Worm (Caenorhabditis elegans) whole organism, L2 larva: Measurements from ENCODE around the gene C40H1.7.

Experiments used
- F13H6.1 ChIP-seq: sonication (generic microtip); optimal IDR thresholded peaks from 2 replicates; lab custom pipeline; 2016; ENCODE audit warnings: missing genetic modification characterization, missing compliant biosample characterization
- R02D3.7 ChIP-seq: fragments of 150-350 bp; optimal IDR thresholded peaks from 2 replicates; lab custom pipeline; 2014; ENCODE audit warnings: missing biosample characterization, missing genetic modification characterization
- Y55F3AM.14 ChIP-seq: fragments of 200-800 bp; sonication (Bioruptor generic); optimal IDR thresholded peaks from 2 replicates; lab custom pipeline; 2018; ENCODE audit warnings: mild to moderate bottlenecking, missing genetic modification characterization, missing compliant biosample characterization
- ZK546.5 ChIP-seq: sonication (generic microtip); optimal IDR thresholded peaks from 2 replicates; lab custom pipeline; 2017; ENCODE audit warnings: missing biosample characterization, missing genetic modification characterization
- alr-1 ChIP-seq: fragments of 150-350 bp; optimal IDR thresholded peaks from 2 replicates; lab custom pipeline; 2014; ENCODE audit warnings: missing biosample characterization, missing genetic modification characterization
- aly-2 ChIP-seq: fragments of 150-350 bp; optimal IDR thresholded peaks from 2 replicates; lab custom pipeline; 2014; ENCODE audit warnings: missing biosample characterization, missing genetic modification characterization
- ama-1 ChIP-seq: fragments of 150-350 bp; optimal IDR thresholded peaks from 2 replicates; lab custom pipeline; 2018; ENCODE audit warnings: inconsistent platforms
- blmp-1 ChIP-seq: sonication (generic microtip); optimal IDR thresholded peaks from 2 replicates; lab custom pipeline; 2017; ENCODE audit warnings: missing genetic modification characterization, mild to moderate bottlenecking, missing compliant biosample characterization, antibody characterized with exemption, moderate library complexity; ENCODE audit not compliant: insufficient read depth
- ceh-16 ChIP-seq: fragments of 150-350 bp; optimal IDR thresholded peaks from 2 replicates; lab custom pipeline; 2014; ENCODE audit warnings: missing biosample characterization, missing genetic modification characterization
- ceh-82 ChIP-seq: fragments of 150-350 bp; optimal IDR thresholded peaks from 2 replicates; lab custom pipeline; 2014; ENCODE audit warnings: missing biosample characterization, missing genetic modification characterization
- crh-2 ChIP-seq: sonication (generic microtip); optimal IDR thresholded peaks from 2 replicates; lab custom pipeline; 2017; ENCODE audit warnings: missing biosample characterization, missing genetic modification characterization
- dmd-4 ChIP-seq: sonication (generic microtip); optimal IDR thresholded peaks from 2 replicates; lab custom pipeline; 2017; ENCODE audit warnings: missing biosample characterization, missing genetic modification characterization
- elt-1 ChIP-seq: fragments of 150-350 bp; optimal IDR thresholded peaks from 2 replicates; lab custom pipeline; 2014; ENCODE audit warnings: missing biosample characterization, missing genetic modification characterization
- elt-3 ChIP-seq: sonication (generic microtip); optimal IDR thresholded peaks from 2 replicates; lab custom pipeline; 2017; ENCODE audit warnings: missing biosample characterization, missing genetic modification characterization
- fos-1 ChIP-seq: fragments of 150-350 bp; optimal IDR thresholded peaks from 2 replicates; lab custom pipeline; 2014; ENCODE audit warnings: missing biosample characterization, missing genetic modification characterization
- gmeb-1 ChIP-seq: fragments of 150-350 bp; optimal IDR thresholded peaks from 2 replicates; lab custom pipeline; 2014; ENCODE audit warnings: missing biosample characterization, missing genetic modification characterization
- lin-13 ChIP-seq: fragments of 150-350 bp; optimal IDR thresholded peaks from 2 replicates; lab custom pipeline; 2014; ENCODE audit warnings: missing biosample characterization, missing genetic modification reagents, missing genetic modification characterization
- lsy-2 ChIP-seq, 2 experiments: fragments of 150-350 bp in 1 of 2; sonication (generic microtip) in 1 of 2; optimal IDR thresholded peaks; 2 replicates each; lab custom pipeline; 2014 to 2017; ENCODE audit warnings: missing biosample characterization in 2 of 2, missing genetic modification characterization in 2 of 2
- mab-5 ChIP-seq: fragments of 150-350 bp; optimal IDR thresholded peaks from 2 replicates; lab custom pipeline; 2014; ENCODE audit warnings: missing biosample characterization, missing genetic modification characterization
- nhr-10 ChIP-seq: sonication (generic microtip); optimal IDR thresholded peaks from 2 replicates; lab custom pipeline; 2017; ENCODE audit warnings: missing biosample characterization, missing genetic modification characterization
- nhr-11 ChIP-seq: fragments of 150-350 bp; optimal IDR thresholded peaks from 2 replicates; lab custom pipeline; 2014; ENCODE audit warnings: missing biosample characterization, missing genetic modification characterization
- nhr-129 ChIP-seq: fragments of 150-350 bp; optimal IDR thresholded peaks from 2 replicates; lab custom pipeline; 2014; ENCODE audit warnings: missing biosample characterization, missing genetic modification characterization
- nhr-21 ChIP-seq: fragments of 150-350 bp; optimal IDR thresholded peaks from 2 replicates; lab custom pipeline; 2014; ENCODE audit warnings: missing biosample characterization, missing genetic modification characterization
- nhr-237 ChIP-seq: fragments of 150-350 bp; optimal IDR thresholded peaks from 2 replicates; lab custom pipeline; 2014; ENCODE audit warnings: missing biosample characterization, missing genetic modification characterization
- nhr-25 ChIP-seq: fragments of 150-350 bp; sonication (generic microtip); optimal IDR thresholded peaks from 3 replicates; lab custom pipeline; 2014; ENCODE audit warnings: missing biosample characterization, missing genetic modification characterization
- nhr-6 ChIP-seq: fragments of 150-350 bp; optimal IDR thresholded peaks from 2 replicates; lab custom pipeline; 2014; ENCODE audit warnings: missing biosample characterization, missing genetic modification characterization
- nhr-77 ChIP-seq: fragments of 150-350 bp; optimal IDR thresholded peaks from 2 replicates; lab custom pipeline; 2014; ENCODE audit warnings: missing biosample characterization, missing genetic modification characterization
- peb-1 ChIP-seq: fragments of 150-350 bp; optimal IDR thresholded peaks from 2 replicates; lab custom pipeline; 2014; ENCODE audit warnings: missing biosample characterization, missing genetic modification characterization
- skn-1 ChIP-seq: sonication (generic microtip); optimal IDR thresholded peaks from 2 replicates; lab custom pipeline; 2017; ENCODE audit warnings: missing biosample characterization, missing genetic modification characterization
- sma-3 ChIP-seq: sonication (generic microtip); optimal IDR thresholded peaks from 2 replicates; lab custom pipeline; 2016; ENCODE audit warnings: missing genetic modification reagents, missing genetic modification characterization, missing compliant biosample characterization
- sma-9 ChIP-seq, 2 experiments: fragments of 150-350 bp in 1 of 2; sonication (generic microtip) in 1 of 2; optimal IDR thresholded peaks; 2 replicates each; lab custom pipeline; 2014 to 2016; ENCODE audit warnings: missing genetic modification characterization in 2 of 2, mild to moderate bottlenecking in 1 of 2, missing biosample characterization in 1 of 2, missing compliant biosample characterization in 1 of 2, missing genetic modification reagents in 1 of 2, moderate library complexity in 1 of 2
- unc-62 ChIP-seq: fragments of 150-350 bp; optimal IDR thresholded peaks from 2 replicates; lab custom pipeline; 2014; ENCODE audit warnings: missing biosample characterization, missing genetic modification reagents, missing genetic modification characterization
- zag-1 ChIP-seq: fragments of 150-350 bp; optimal IDR thresholded peaks from 2 replicates; lab custom pipeline; 2014; ENCODE audit warnings: missing biosample characterization, missing genetic modification characterization
- ztf-1 ChIP-seq: fragments of 200-800 bp; sonication (Bioruptor generic); conservative IDR thresholded peaks from 2 replicates; pipeline ENCODE4 v1.3.6; 2022; ENCODE audit warnings: missing genetic modification characterization, missing compliant biosample characterization
- ztf-11 ChIP-seq: sonication (generic microtip); optimal IDR thresholded peaks from 2 replicates; lab custom pipeline; 2017; ENCODE audit warnings: missing biosample characterization, missing genetic modification characterization

Gene C40H1.7

ce11 chrIII:9319641-9320040 lies 5.2 kb upstream of the C40H1.7 start, which contains the start of gene C40H1.9:
Gene C40H1.9, plus strand, starts transcription at chrIII:9319941.
- TF ChIP-seq crh-2 (tag; lab: Kevin White, UChicago) (no peak), nhr-6 (tag; lab: Kevin White, UChicago) (no peak), aly-2 (no peak), ztf-1 (no peak), sma-9 (GFP tag; optimal IDR thresholded peaks at IDR 0.05; lab: Kevin White, UChicago) (no peak), sma-9 (tag; optimal IDR thresholded peaks at IDR 0.05; lab: Kevin White, UChicago) (no peak), ztf-11 (no peak), nhr-21 (tag; lab: Kevin White, UChicago) (no peak), nhr-129 (no peak)
- TF ChIP-seq, all 48 proteins: peak for 0

ce11 chrIII:9322010-9322409 lies 2.8 kb upstream of the C40H1.7 start, which contains the start of gene cpb-1:
Gene cpb-1, plus strand, starts transcription at chrIII:9322310.
- TF ChIP-seq unc-62 (GFP tag; lab: Kevin White, UChicago) (no peak), ztf-11 (no peak), Y55F3AM.14 (GFP tag; lab: Kevin White, UChicago) (no peak), nhr-11 (tag; lab: Kevin White, UChicago) (no peak), ceh-82 (no peak), fos-1 (tag; lab: Kevin White, UChicago) (no peak), elt-1 (no peak), blmp-1 (no peak), nhr-25 (tag; lab: Kevin White, UChicago) (no peak), nhr-129 (no peak), ZK546.5 (tag; lab: Kevin White, UChicago) (no peak), sma-3 (GFP tag; lab: Kevin White, UChicago) (no peak), ceh-16 (no peak), ama-1 (lab: Kevin White, UChicago) (no peak), skn-1 (tag; lab: Kevin White, UChicago) (no peak), crh-2 (tag; lab: Kevin White, UChicago) (no peak), zag-1 (tag; lab: Kevin White, UChicago) (no peak), mab-5 (tag; lab: Kevin White, UChicago) (no peak), alr-1 (tag; lab: Kevin White, UChicago) (no peak)

- TF ChIP-seq nhr-237 (tag; lab: Kevin White, UChicago) (no peak), aly-2 (no peak), sma-3 (GFP tag; lab: Kevin White, UChicago) (peak; percentile 34), fos-1 (tag; lab: Kevin White, UChicago) (peak; percentile 93), gmeb-1 (tag; lab: Kevin White, UChicago) (peak; percentile 44), sma-9 (GFP tag; optimal IDR thresholded peaks at IDR 0.05; lab: Kevin White, UChicago) (peak; percentile 72), sma-9 (tag; optimal IDR thresholded peaks at IDR 0.05; lab: Kevin White, UChicago) (no peak), F13H6.1 (tag; lab: Kevin White, UChicago) (peak; percentile 12), mab-5 (tag; lab: Kevin White, UChicago) (no peak), lin-13 (GFP tag; lab: Kevin White, UChicago) (no peak), skn-1 (tag; lab: Kevin White, UChicago) (no peak), peb-1 (no peak), R02D3.7 (tag; lab: Kevin White, UChicago) (no peak), crh-2 (tag; lab: Kevin White, UChicago) (peak; percentile 87), dmd-4 (tag; lab: Kevin White, UChicago) (no peak), nhr-10 (no peak), unc-62 (GFP tag; lab: Kevin White, UChicago) (no peak)
- TF ChIP-seq, all 48 proteins: peak for 6
These were observed 1.7 kb downstream of the C40H1.7 start for ce11 chrIII:9326528-9326927.

- TF ChIP-seq ceh-82 (no peak), ama-1 (lab: Kevin White, UChicago) (no peak), alr-1 (tag; lab: Kevin White, UChicago) (no peak), dmd-4 (tag; lab: Kevin White, UChicago) (no peak), nhr-10 (no peak), nhr-77 (tag; lab: Kevin White, UChicago) (no peak), zag-1 (tag; lab: Kevin White, UChicago) (no peak)
These were observed 3.1 kb downstream of the C40H1.7 start for ce11 chrIII:9327910-9328309.

- TF ChIP-seq lsy-2 (tag; optimal IDR thresholded peaks at IDR 0.05; lab: Kevin White, UChicago): peak in 1 of 2 experiments; percentile 13
- TF ChIP-seq nhr-129: peak; percentile 73
- no peak for TF ChIP-seq F13H6.1 (tag; lab: Kevin White, UChicago)
- TF ChIP-seq Y55F3AM.14 (GFP tag; lab: Kevin White, UChicago): no peak
- no peak for TF ChIP-seq blmp-1
- no peak for TF ChIP-seq aly-2
- no peak for TF ChIP-seq elt-3 (tag; lab: Kevin White, UChicago)
- no peak for TF ChIP-seq nhr-21 (tag; lab: Kevin White, UChicago)
These were observed 3.9 kb downstream of the C40H1.7 start for ce11 chrIII:9328732-9329131.
